Worm (Caenorhabditis elegans): Measurements from ENCODE around the gene D2023.4.

Gene D2023.4

DNA sequence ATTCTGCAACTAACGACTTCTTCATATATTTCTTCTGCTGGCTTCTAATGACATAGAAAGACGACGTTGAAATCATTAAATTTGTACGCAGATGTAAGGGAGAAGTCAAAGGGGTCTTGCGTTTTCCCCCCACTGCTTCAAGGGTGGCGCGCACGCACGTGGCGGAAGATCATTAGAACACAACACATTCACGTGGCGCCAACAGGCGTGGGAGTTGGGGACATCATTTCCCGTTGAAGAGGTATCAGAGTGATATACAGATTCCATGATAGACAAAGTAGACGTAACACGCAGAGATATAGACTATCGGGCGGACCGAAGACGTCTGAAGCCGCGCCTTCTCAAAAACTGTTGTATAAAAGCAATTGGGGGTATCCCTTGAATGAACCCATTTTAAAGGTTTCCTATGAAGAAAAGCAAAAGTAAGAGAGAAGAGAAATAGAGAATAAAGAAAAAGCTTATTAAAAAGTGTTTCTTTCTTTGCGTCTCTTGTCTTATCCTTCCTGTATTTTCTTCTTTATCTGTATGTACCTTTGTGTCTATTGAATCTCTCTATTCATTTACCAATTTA, 26.2 kb downstream of the D2023.4 start (continued):
- peak in 1 of 2 experiments; percentile 36 for TF ChIP-seq egl-27 (tag; optimal IDR thresholded peaks at IDR 0.05)
- no peak for TF ChIP-seq pax-3 (tag; optimal IDR thresholded peaks at IDR 0.05)
- no peak for TF ChIP-seq ama-1 (optimal IDR thresholded peaks at IDR 0.05)
- TF ChIP-seq lin-14 (GFP tag; optimal IDR thresholded peaks at IDR 0.05) = peak; percentile 89
- TF ChIP-seq zag-1 (tag; optimal IDR thresholded peaks at IDR 0.05) = no peak
- no peak for TF ChIP-seq fkh-4 (tag; optimal IDR thresholded peaks at IDR 0.05; ENCODE audit: borderline replicate concordance)
- TF ChIP-seq jun-1 (tag; optimal IDR thresholded peaks at IDR 0.05) = peak; percentile 24
- TF ChIP-seq nhr-90 (tag; optimal IDR thresholded peaks at IDR 0.05; ENCODE audit: poor library complexity) = peak; percentile 88
- TF ChIP-seq snu-23 (GFP tag; optimal IDR thresholded peaks at IDR 0.05) = peak; percentile 76
- TF ChIP-seq ztf-4 (tag; optimal IDR thresholded peaks at IDR 0.05) = no peak
- TF ChIP-seq lin-13 (GFP tag; optimal IDR thresholded peaks at IDR 0.05) = peak; percentile 41
- peak; percentile 82 for TF ChIP-seq nhr-19 (GFP tag; conservative IDR thresholded peaks at IDR 0.05)
- TF ChIP-seq mep-1 (tag; optimal IDR thresholded peaks at IDR 0.05) = no peak
- no peak for TF ChIP-seq efl-1 (optimal IDR thresholded peaks at IDR 0.05)
- no peak for TF ChIP-seq efl-1 (GFP tag; optimal IDR thresholded peaks at IDR 0.05 in 1 of 2)
- peak in 1 of 2 experiments; percentile 71 for TF ChIP-seq lin-35 (GFP tag; optimal IDR thresholded peaks at IDR 0.05)
- TF ChIP-seq elt-2 (tag; optimal IDR thresholded peaks at IDR 0.05) = no peak
- TF ChIP-seq ceh-63 (GFP tag; optimal IDR thresholded peaks at IDR 0.05) = no peak
- TF ChIP-seq sptf-1 (tag; optimal IDR thresholded peaks at IDR 0.05) = no peak
- no peak for TF ChIP-seq sup-37 (GFP tag; optimal IDR thresholded peaks at IDR 0.05)
- TF ChIP-seq nhr-76 (tag; optimal IDR thresholded peaks at IDR 0.05) = no peak
- TF ChIP-seq unc-62 (GFP tag; optimal IDR thresholded peaks at IDR 0.05) = no peak
- TF ChIP-seq fkh-8 (tag; optimal IDR thresholded peaks at IDR 0.05) = no peak
- no peak for TF ChIP-seq snpc-4 (tag; optimal IDR thresholded peaks at IDR 0.05)
- TF ChIP-seq xbp-1 (tag; optimal IDR thresholded peaks at IDR 0.05) = peak; percentile 32
- TF ChIP-seq Y116A8C.19 (tag; optimal IDR thresholded peaks at IDR 0.05; ENCODE audit: borderline replicate concordance) = no peak
- TF ChIP-seq fkh-10 (GFP tag; optimal IDR thresholded peaks at IDR 0.05) = no peak
- no peak for TF ChIP-seq ces-1 (GFP tag; optimal IDR thresholded peaks at IDR 0.05)
- TF ChIP-seq skn-1 (tag; optimal IDR thresholded peaks at IDR 0.05) = no peak
- TF ChIP-seq egl-13 (tag; optimal IDR thresholded peaks at IDR 0.05) = no peak
- no peak for TF ChIP-seq efl-3 (GFP tag; optimal IDR thresholded peaks at IDR 0.05)
- TF ChIP-seq mdl-1 (tag; optimal IDR thresholded peaks at IDR 0.05) = peak in 1 of 2 experiments; percentile 96
- peak; percentile 94 for TF ChIP-seq nhr-20 (tag; optimal IDR thresholded peaks at IDR 0.05)
- TF ChIP-seq C04F5.9 (tag; optimal IDR thresholded peaks at IDR 0.05) = no peak
- no peak for TF ChIP-seq unc-98 (GFP tag; IDR thresholded peaks at IDR 0.05)
- TF ChIP-seq hlh-17 (GFP tag; optimal IDR thresholded peaks at IDR 0.05; ENCODE audit: borderline replicate concordance) = no peak
- peak; percentile 56 for TF ChIP-seq vab-15 (tag; optimal IDR thresholded peaks at IDR 0.05)
- no peak for TF ChIP-seq dpl-1 (GFP tag; optimal IDR thresholded peaks at IDR 0.05)
- no peak for TF ChIP-seq hlh-4 (tag; optimal IDR thresholded peaks at IDR 0.05)
- peak; percentile 76 for TF ChIP-seq nhr-47 (tag; optimal IDR thresholded peaks at IDR 0.05)
- no peak for TF ChIP-seq dsc-1 (tag; optimal IDR thresholded peaks at IDR 0.05)

DNA sequence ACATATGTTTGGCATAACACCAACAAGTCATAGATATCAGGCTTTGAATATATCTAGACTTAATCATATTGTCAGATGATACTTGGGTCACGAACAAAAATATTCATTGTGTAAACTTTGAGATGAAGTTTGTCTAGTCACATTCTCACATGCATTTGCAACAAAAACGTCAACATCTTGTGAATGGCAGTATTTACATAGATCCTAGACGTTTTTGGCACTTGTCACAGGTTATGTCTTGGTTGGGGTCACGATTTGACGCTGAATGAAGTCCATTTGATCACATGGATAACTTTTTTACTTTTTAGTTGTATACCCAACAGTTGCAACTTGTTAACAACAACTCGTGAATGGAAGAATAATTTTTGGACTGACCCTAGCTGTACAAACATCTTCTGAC, 27.2 kb downstream of the D2023.4 start:
- TF ChIP-seq snu-23 (GFP tag; optimal IDR thresholded peaks at IDR 0.05) (peak; percentile 21), Y116A8C.19 (tag; optimal IDR thresholded peaks at IDR 0.05; ENCODE audit: borderline replicate concordance) (no peak), ceh-90 (tag; optimal IDR thresholded peaks at IDR 0.05) (no peak), nhr-19 (GFP tag; conservative IDR thresholded peaks at IDR 0.05) (peak; percentile 26; the same call in 1 of the 2 replicates), mef-2 (tag; optimal IDR thresholded peaks at IDR 0.05) (no peak), nhr-71 (tag; optimal IDR thresholded peaks at IDR 0.05) (peak; percentile 73), fos-1 (tag; optimal IDR thresholded peaks at IDR 0.05) (no peak), mep-1 (tag; optimal IDR thresholded peaks at IDR 0.05) (no peak), nhr-20 (tag; optimal IDR thresholded peaks at IDR 0.05) (peak; percentile 67), elt-3 (tag; optimal IDR thresholded peaks at IDR 0.05) (peak in 1 of 6 experiments; percentile 19), nhr-90 (tag; optimal IDR thresholded peaks at IDR 0.05; ENCODE audit: poor library complexity) (no peak), nhr-85 (tag) (peak; percentile 74), nhr-11 (tag; optimal IDR thresholded peaks at IDR 0.05) (no peak), hlh-4 (tag; optimal IDR thresholded peaks at IDR 0.05) (no peak), lin-14 (GFP tag; optimal IDR thresholded peaks at IDR 0.05) (peak; percentile 24), pag-3 (tag; optimal IDR thresholded peaks at IDR 0.05; ENCODE audit: borderline replicate concordance, insufficient read depth) (peak; percentile 77), efl-1 (optimal IDR thresholded peaks at IDR 0.05) (no peak), efl-1 (GFP tag; optimal IDR thresholded peaks at IDR 0.05 in 1 of 2) (peak in 1 of 2 experiments; percentile 80), lir-3 (tag; optimal IDR thresholded peaks at IDR 0.05; ENCODE audit: poor library complexity) (peak; percentile 20), lin-35 (GFP tag; optimal IDR thresholded peaks at IDR 0.05) (peak in 1 of 2 experiments; percentile 53), efl-3 (GFP tag; optimal IDR thresholded peaks at IDR 0.05) (no peak)
